Fruit fly (Drosophila melanogaster): ENCODE measurements around the gene Ddrgk1.

Gene Ddrgk1

dm6 chr3R:21188540-21189276 is 26.2 kb upstream of the Ddrgk1 start (continued):
- TF ChIP-seq Pdp1 (GFP tag; optimal IDR thresholded peaks at IDR 0.05) (peak in 1 of 2 experiments; percentile 52), gfzf (GFP tag; optimal IDR thresholded peaks at IDR 0.05) (no peak), Kr (GFP tag; optimal IDR thresholded peaks at IDR 0.05) (no peak), gsb (GFP tag; IDR thresholded peaks at IDR 0.05) (0 out of 2 replicates have a peak, but pooled peaks have one; percentile 32), nmo (GFP tag; optimal IDR thresholded peaks at IDR 0.05) (no peak), CG17612 (GFP tag; IDR thresholded peaks at IDR 0.05) (no peak), Jarid2 (GFP tag; optimal IDR thresholded peaks at IDR 0.05) (peak; percentile 98), CG9727 (GFP tag; optimal IDR thresholded peaks at IDR 0.05) (no peak), Ptx1 (GFP tag; IDR thresholded peaks at IDR 0.05) (no peak), slp2 (GFP tag; optimal IDR thresholded peaks at IDR 0.05) (no peak), pzg (GFP tag; optimal IDR thresholded peaks at IDR 0.05) (no peak), CG6813 (GFP tag; optimal IDR thresholded peaks at IDR 0.05) (peak; percentile 52), hkb (optimal IDR thresholded peaks at IDR 0.05) (no peak), hkb (GFP tag; IDR thresholded peaks at IDR 0.05) (peak; percentile 61), Sox102F (GFP tag; optimal IDR thresholded peaks at IDR 0.05) (no peak), CG12299 (tag; optimal IDR thresholded peaks at IDR 0.05) (no peak), CG16813 (GFP tag; IDR thresholded peaks at IDR 0.05; ENCODE audit: partially characterized antibody) (0 out of 3 replicates have a peak, but pooled peaks have one; percentile 9), emc (GFP tag; optimal IDR thresholded peaks at IDR 0.05) (no peak), CG10565 (GFP tag; optimal IDR thresholded peaks at IDR 0.05) (no peak), Dek (tag; optimal IDR thresholded peaks at IDR 0.05) (peak; percentile 26), Hr78 (GFP tag; optimal IDR thresholded peaks at IDR 0.05) (peak in 1 of 2 experiments; percentile 31), Dip2 (GFP tag; IDR thresholded peaks at IDR 0.05) (no peak), CG4854 (GFP tag; optimal IDR thresholded peaks at IDR 0.05) (no peak), Doc3 (GFP tag; IDR thresholded peaks at IDR 0.05; ENCODE audit: partially characterized antibody) (no peak), Dll (GFP tag; IDR thresholded peaks at IDR 0.05; ENCODE audit: partially characterized antibody) (no peak; the same call in 3 of the 4 replicates), p53 (GFP tag; optimal IDR thresholded peaks at IDR 0.05) (no peak), bowl (GFP tag; IDR thresholded peaks at IDR 0.05) (no peak; the same call in 1 of the 2 replicates), CG2712 (tag; optimal IDR thresholded peaks at IDR 0.05) (peak; percentile 31), onecut (GFP tag; IDR thresholded peaks at IDR 0.05) (no peak), lbe (GFP tag; optimal IDR thresholded peaks at IDR 0.05) (peak; percentile 56), CG31365 (tag; optimal IDR thresholded peaks at IDR 0.05) (peak; percentile 53), CG2120 (GFP tag; optimal IDR thresholded peaks at IDR 0.05) (no peak), Bdp1 (GFP tag; optimal IDR thresholded peaks at IDR 0.05) (no peak), CG13775 (GFP tag; optimal IDR thresholded peaks at IDR 0.05) (no peak), B-H1 (GFP tag; IDR thresholded peaks at IDR 0.05) (no peak), Nf-YB (GFP tag; optimal IDR thresholded peaks at IDR 0.05) (peak; percentile 9), Sry-β (GFP tag; optimal IDR thresholded peaks at IDR 0.05) (no peak), CG12659 (GFP tag; optimal IDR thresholded peaks at IDR 0.05) (no peak), CG12769 (tag; optimal IDR thresholded peaks at IDR 0.05) (peak; percentile 85), CG10267 (tag; optimal IDR thresholded peaks at IDR 0.05) (no peak), fd64A (GFP tag; optimal IDR thresholded peaks at IDR 0.05) (peak; percentile 32), Hsf (GFP tag; optimal IDR thresholded peaks at IDR 0.05) (no peak), Ets65A (GFP tag) (peak; percentile 43), Awh (GFP tag; IDR thresholded peaks at IDR 0.05) (0 out of 2 replicates have a peak, but pooled peaks have one; percentile 28), fd102C (GFP tag; optimal IDR thresholded peaks at IDR 0.05) (no peak), CG9215 (GFP tag; IDR thresholded peaks at IDR 0.05) (no peak), CG14667 (GFP tag; IDR thresholded peaks at IDR 0.05) (no peak), ase (GFP tag; IDR thresholded peaks at IDR 0.05) (no peak), CG8388 (GFP tag; optimal IDR thresholded peaks at IDR 0.05) (peak; percentile 25)
